Worm (Caenorhabditis elegans) whole organism, L3 larva: ENCODE measurements around the gene F41E6.7.
A peak's percentile ranks its signal among the peaks of the same experiment; 100 is the strongest.

Experiments
- R02D3.7 ChIP-seq: fragments of 150-350 bp; optimal IDR thresholded peaks from 2 replicates; lab custom pipeline; 2014; ENCODE audit warnings: missing biosample characterization, missing genetic modification characterization
- ama-1 ChIP-seq: fragments of 150-350 bp; optimal IDR thresholded peaks from 2 replicates; lab custom pipeline; 2018
- ceh-28 ChIP-seq: fragments of 150-350 bp; optimal IDR thresholded peaks from 2 replicates; lab custom pipeline; 2014; ENCODE audit warnings: missing biosample characterization, missing genetic modification reagents, missing genetic modification characterization
- egl-5 ChIP-seq: fragments of 150-350 bp; optimal IDR thresholded peaks from 2 replicates; lab custom pipeline; 2017; ENCODE audit warnings: missing biosample characterization, missing genetic modification reagents, missing genetic modification characterization, inconsistent platforms
- elt-2 ChIP-seq: sonication (generic microtip); optimal IDR thresholded peaks from 2 replicates; lab custom pipeline; 2016; ENCODE audit warnings: missing genetic modification reagents, mild to moderate bottlenecking, missing genetic modification characterization, missing compliant biosample characterization
- elt-3 ChIP-seq, 3 experiments: fragments of 150-350 bp in 1 of 3; sonication (generic microtip) in 2 of 3; optimal IDR thresholded peaks; 2 replicates in 2 of 3; 4 replicates in 1 of 3; lab custom pipeline; 2014 to 2017; ENCODE audit warnings: missing biosample characterization in 3 of 3, missing genetic modification characterization in 3 of 3
- fkh-2 ChIP-seq: fragments of 150-350 bp; optimal IDR thresholded peaks from 2 replicates; lab custom pipeline; 2014; ENCODE audit warnings: missing biosample characterization, missing genetic modification reagents, missing genetic modification characterization
- lin-15B ChIP-seq: fragments of 150-350 bp; optimal IDR thresholded peaks from 2 replicates; lab custom pipeline; 2014; ENCODE audit warnings: missing biosample characterization, missing genetic modification characterization
- nfya-1 ChIP-seq: sonication (generic microtip); optimal IDR thresholded peaks from 2 replicates; lab custom pipeline; 2017; ENCODE audit warnings: missing genetic modification characterization, mild to moderate bottlenecking, missing compliant biosample characterization, antibody characterized with exemption, moderate library complexity; ENCODE audit not compliant: insufficient read depth
- nhr-11 ChIP-seq: fragments of 150-350 bp; optimal IDR thresholded peaks from 2 replicates; lab custom pipeline; 2014; ENCODE audit warnings: missing biosample characterization, missing genetic modification characterization
- snpc-4 ChIP-seq: fragments of 150-350 bp; optimal IDR thresholded peaks from 2 replicates; lab custom pipeline; 2014; ENCODE audit warnings: missing biosample characterization, missing genetic modification characterization
- unc-62 ChIP-seq: fragments of 150-350 bp; sonication (generic microtip); optimal IDR thresholded peaks from 4 replicates; lab custom pipeline; 2014; ENCODE audit warnings: missing biosample characterization, missing genetic modification reagents, missing genetic modification characterization
- zag-1 ChIP-seq: fragments of 150-350 bp; optimal IDR thresholded peaks from 2 replicates; lab custom pipeline; 2014; ENCODE audit warnings: missing biosample characterization, missing genetic modification characterization

- TF ChIP-seq ama-1 (lab: Kevin White, UChicago) (no peak), ceh-28 (tag; lab: Kevin White, UChicago) (peak; percentile 29), R02D3.7 (tag; lab: Kevin White, UChicago) (no peak), zag-1 (tag; lab: Kevin White, UChicago) (no peak), egl-5 (tag; lab: Kevin White, UChicago) (peak; percentile 74), snpc-4 (tag; lab: Kevin White, UChicago) (peak; percentile 72), nhr-11 (no peak), lin-15B (peak; percentile 18), unc-62 (GFP tag; lab: Kevin White, UChicago) (no peak), nfya-1 (tag; lab: Kevin White, UChicago) (peak; percentile 75), elt-3 (tag; optimal IDR thresholded peaks at IDR 0.05; lab: Kevin White, UChicago) (no peak), fkh-2 (tag; lab: Kevin White, UChicago) (no peak), elt-2 (peak; percentile 63)
Observed at ce11 chrV:8631277-8631765, 32.2 kb upstream of the F41E6.7 start, which contains the start of gene atg-18.
